Fruit fly (Drosophila melanogaster): Measurements from ENCODE around the gene CG42238.

The CG42238 gene

DNA sequence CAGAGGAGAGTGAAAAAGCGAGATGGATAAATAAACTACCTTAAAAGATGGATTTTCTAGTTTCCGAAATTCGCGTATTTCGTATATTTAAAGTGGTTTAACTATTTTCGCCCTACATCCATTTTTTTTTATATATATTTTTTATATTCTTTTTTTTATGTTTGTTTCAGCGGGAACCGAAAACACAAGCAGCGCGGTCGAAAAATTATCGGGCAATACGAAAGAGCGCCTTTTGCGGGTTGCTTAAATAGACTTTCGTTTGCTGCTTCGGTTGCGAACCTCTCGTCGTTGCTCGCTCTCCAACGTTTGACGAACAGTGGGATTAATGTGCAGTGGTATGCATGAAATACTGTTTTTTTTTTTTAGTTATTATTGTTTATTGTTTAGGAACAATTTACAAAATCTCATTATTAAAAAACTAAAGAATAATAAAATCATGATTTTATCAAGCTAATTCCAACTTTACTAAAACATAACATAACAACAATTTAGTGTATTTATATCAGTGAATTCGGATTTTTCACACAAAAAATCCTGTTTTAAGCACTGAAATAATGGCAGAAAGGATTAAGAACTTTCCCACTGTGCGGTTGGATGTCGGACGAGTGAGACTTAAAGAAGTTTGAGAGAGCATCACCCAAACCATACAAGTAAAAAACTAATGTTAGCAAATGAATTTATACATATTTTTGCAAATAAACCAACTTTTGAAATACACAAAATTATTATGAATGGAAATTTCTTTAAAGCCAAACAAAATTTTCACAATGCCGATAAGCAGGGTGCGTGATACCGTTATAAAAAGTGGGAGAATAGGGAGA is 134.5 kb downstream of the CG42238 start (continued):
- TF ChIP-seq HLH4C (GFP tag; IDR thresholded peaks at IDR 0.05; ENCODE audit: partially characterized antibody), result no peak
- TF ChIP-seq CG11093 (GFP tag; IDR thresholded peaks at IDR 0.05), result peak; percentile 81
- TF ChIP-seq eve (GFP tag; optimal IDR thresholded peaks at IDR 0.05), result peak in 1 of 2 experiments; percentile 88
- TF ChIP-seq bbx (GFP tag; IDR thresholded peaks at IDR 0.05; ENCODE audit: partially characterized antibody), result no peak
- no peak for TF ChIP-seq nerfin-2 (GFP tag; IDR thresholded peaks at IDR 0.05; ENCODE audit: partially characterized antibody)
- no peak for TF ChIP-seq sr (GFP tag; IDR thresholded peaks at IDR 0.05)
- TF ChIP-seq Vsx1 (GFP tag; optimal IDR thresholded peaks at IDR 0.05), result peak; percentile 54
- TF ChIP-seq CG3838 (GFP tag; optimal IDR thresholded peaks at IDR 0.05), result peak; percentile 12
- peak; percentile 47 for TF ChIP-seq wor (GFP tag; IDR thresholded peaks at IDR 0.05)
- peak; percentile 30 for TF ChIP-seq CG11398 (GFP tag; optimal IDR thresholded peaks at IDR 0.05)
- no peak for TF ChIP-seq Kr (GFP tag; optimal IDR thresholded peaks at IDR 0.05)
- TF ChIP-seq psq (GFP tag; optimal IDR thresholded peaks at IDR 0.05), result no peak
- no peak for TF ChIP-seq Bteb2 (GFP tag; optimal IDR thresholded peaks at IDR 0.05)
- peak; percentile 75 for TF ChIP-seq mirr (GFP tag; optimal IDR thresholded peaks at IDR 0.05)
- TF ChIP-seq Nf-YB (GFP tag; optimal IDR thresholded peaks at IDR 0.05), result peak; percentile 64
- peak; percentile 91 for TF ChIP-seq cwo (GFP tag; optimal IDR thresholded peaks at IDR 0.05)
- peak; percentile 91 for TF ChIP-seq Blimp-1 (GFP tag; optimal IDR thresholded peaks at IDR 0.05)
- peak; percentile 96 for TF ChIP-seq Fer1 (GFP tag; optimal IDR thresholded peaks at IDR 0.05)
- TF ChIP-seq CG7928 (GFP tag; optimal IDR thresholded peaks at IDR 0.05), result peak; percentile 56
- TF ChIP-seq CG18476 (GFP tag; optimal IDR thresholded peaks at IDR 0.05), result peak; percentile 69
- 0 out of 3 replicates have a peak, but pooled peaks have one; percentile 31 for TF ChIP-seq ken (GFP tag; IDR thresholded peaks at IDR 0.05)
- peak; percentile 73 for TF ChIP-seq CG8924 (tag; optimal IDR thresholded peaks at IDR 0.05)
- TF ChIP-seq CG4282 (GFP tag; optimal IDR thresholded peaks at IDR 0.05), result no peak
- TF ChIP-seq CG9437 (GFP tag; optimal IDR thresholded peaks at IDR 0.05), result peak; percentile 85
- TF ChIP-seq ro (GFP tag; IDR thresholded peaks at IDR 0.05), result no peak
- TF ChIP-seq gce (GFP tag; IDR thresholded peaks at IDR 0.05), result 0 out of 3 replicates have a peak, but pooled peaks have one; percentile 71
- peak; percentile 93 for TF ChIP-seq fd96Cb (tag; optimal IDR thresholded peaks at IDR 0.05)
- TF ChIP-seq Stat92E (GFP tag; optimal IDR thresholded peaks at IDR 0.05), result peak in 1 of 3 experiments; percentile 40
- peak; percentile 47 for TF ChIP-seq shn (GFP tag; optimal IDR thresholded peaks at IDR 0.05)
- TF ChIP-seq Oaz (GFP tag; IDR thresholded peaks at IDR 0.05), result peak; percentile 21; the same call in 1 of the 2 replicates
- peak; percentile 90 for TF ChIP-seq zen (tag; optimal IDR thresholded peaks at IDR 0.05)
- TF ChIP-seq unc-4 (GFP tag; IDR thresholded peaks at IDR 0.05; ENCODE audit: partially characterized antibody), result no peak
- TF ChIP-seq bab2 (GFP tag; optimal IDR thresholded peaks at IDR 0.05), result no peak
- TF ChIP-seq CG6791 (GFP tag; IDR thresholded peaks at IDR 0.05; ENCODE audit: partially characterized antibody), result no peak
- TF ChIP-seq CG32532 (GFP tag; IDR thresholded peaks at IDR 0.05), result peak; percentile 91
- no peak for TF ChIP-seq Ets97D (GFP tag; optimal IDR thresholded peaks at IDR 0.05)
- TF ChIP-seq Sry-β (GFP tag; optimal IDR thresholded peaks at IDR 0.05), result peak; percentile 51
- no peak for TF ChIP-seq CG3065 (GFP tag; optimal IDR thresholded peaks at IDR 0.05)
- peak; percentile 15 for TF ChIP-seq CG4820 (GFP tag; optimal IDR thresholded peaks at IDR 0.05)
- peak; percentile 70 for TF ChIP-seq lmd (GFP tag; IDR thresholded peaks at IDR 0.05)
- TF ChIP-seq Jarid2 (GFP tag; optimal IDR thresholded peaks at IDR 0.05), result peak; percentile 73
- peak; percentile 68 for TF ChIP-seq dysf (GFP tag; IDR thresholded peaks at IDR 0.05)
- peak; percentile 74 for TF ChIP-seq Oli (tag; optimal IDR thresholded peaks at IDR 0.05)
- TF ChIP-seq tap (tag; optimal IDR thresholded peaks at IDR 0.05), result peak; percentile 90
- no peak for TF ChIP-seq p53 (GFP tag; optimal IDR thresholded peaks at IDR 0.05)
- no peak for TF ChIP-seq sens-2 (GFP tag; IDR thresholded peaks at IDR 0.05)
- peak in 1 of 2 experiments; percentile 22 for TF ChIP-seq Dfd (GFP tag; optimal IDR thresholded peaks at IDR 0.05)
- TF ChIP-seq mld (GFP tag; IDR thresholded peaks at IDR 0.05; ENCODE audit: partially characterized antibody), result no peak
